Fruit fly (Drosophila melanogaster) S2 (cell line): ENCODE data around the gene Mpp6.

ENCODE experiments used
- CG8478 ChIP-seq: fragments of >200 bp; optimal IDR thresholded peaks from 2 replicates; lab custom pipeline; 2018
- CTCF ChIP-seq, 2 experiments: fragments of >200 bp; optimal IDR thresholded peaks; 2 replicates each; lab custom pipeline; 2018

DNA sequence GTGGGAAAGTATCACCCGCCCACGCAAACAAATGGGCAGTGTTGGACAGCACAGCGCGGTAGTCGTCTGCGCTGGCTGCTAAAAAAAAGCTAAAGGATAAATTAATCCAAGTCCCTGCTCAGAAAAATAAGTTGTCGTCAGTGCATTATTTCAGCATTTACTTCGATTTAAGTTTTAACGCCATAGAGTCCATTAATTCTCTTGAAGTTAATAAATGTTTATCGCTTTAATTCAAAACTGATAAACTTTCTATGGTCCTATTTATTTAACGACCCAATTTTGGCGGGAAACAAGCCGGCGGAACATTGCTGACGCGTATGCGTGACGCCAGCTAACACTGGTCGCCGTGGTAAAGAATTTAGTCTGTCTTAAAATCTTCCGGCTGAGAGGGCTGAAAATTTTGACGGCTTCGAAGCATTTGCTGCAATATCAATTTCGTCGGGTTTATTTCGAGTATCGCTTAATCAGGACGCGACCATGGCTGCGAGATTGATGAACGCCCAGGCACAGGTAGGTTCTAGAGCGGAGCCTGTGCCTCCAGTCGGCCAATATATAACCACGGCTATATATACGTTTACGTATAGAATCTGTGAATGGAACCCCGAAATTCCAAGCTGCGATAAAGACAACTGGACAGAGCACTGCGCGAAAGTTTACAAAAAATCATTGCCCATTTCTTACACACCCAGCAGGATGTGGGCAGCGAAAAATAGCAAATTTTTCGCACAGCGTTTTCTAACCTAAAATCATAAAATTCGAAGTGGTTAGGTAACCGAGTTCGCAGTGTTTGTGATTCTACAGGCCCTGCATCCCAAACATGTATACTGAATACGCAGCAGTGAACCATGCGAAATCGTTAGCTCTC lies 12.4 kb downstream of the Mpp6 start, which contains the start of the genes mAcon1, CG43345 and CG43346:
- no peak for TF ChIP-seq CG8478 (lab: Kevin White, UChicago)
- TF ChIP-seq CTCF (optimal IDR thresholded peaks at IDR 0.05; lab: Kevin White, UChicago): no peak
